Fruit fly (Drosophila melanogaster) whole organism, wandering third instar larva: Measurements from ENCODE around the gene AstA.

Experiments used
- Abd-B ChIP-seq: fragments of >200 bp; optimal IDR thresholded peaks from 2 replicates; lab custom pipeline; 2017; ENCODE audit warnings: missing biosample characterization, missing genetic modification characterization
- CG32264 ChIP-seq: fragments of 200-800 bp; sonication (Bioruptor generic); optimal IDR thresholded peaks from 2 replicates; lab custom pipeline; 2016; ENCODE audit warnings: missing biosample characterization, missing genetic modification characterization
- CG9705 ChIP-seq: fragments of 200-800 bp; sonication (Bioruptor generic); optimal IDR thresholded peaks from 2 replicates; lab custom pipeline; 2018; ENCODE audit warnings: missing biosample characterization, mild to moderate bottlenecking, missing genetic modification characterization
- CrebA ChIP-seq: fragments of 200-800 bp; sonication (Bioruptor generic); optimal IDR thresholded peaks from 2 replicates; lab custom pipeline; 2016; ENCODE audit warnings: missing biosample characterization, mild to moderate bottlenecking, missing genetic modification characterization, borderline replicate concordance
- Dfd ChIP-seq: fragments of >200 bp; optimal IDR thresholded peaks from 2 replicates; lab custom pipeline; 2017; ENCODE audit warnings: missing biosample characterization, missing genetic modification characterization
- Dif ChIP-seq: fragments of 200-275, 200-300 bp; sonication (Bioruptor generic); optimal IDR thresholded peaks from 2 replicates; lab custom pipeline; 2018; ENCODE audit warnings: missing biosample characterization, missing genetic modification characterization; ENCODE audit not compliant: partially characterized antibody
- GATAd ChIP-seq: sonication (Bioruptor generic); optimal IDR thresholded peaks from 2 replicates; lab custom pipeline; 2016; ENCODE audit warnings: missing biosample characterization, missing genetic modification characterization
- HLH106 ChIP-seq: fragments of 200-800 bp; optimal IDR thresholded peaks from 3 replicates; lab custom pipeline; 2019; ENCODE audit warnings: missing biosample characterization, mild to moderate bottlenecking, missing genetic modification characterization, moderate library complexity
- Hnf4 ChIP-seq: fragments of 200-800 bp; sonication (Bioruptor generic); optimal IDR thresholded peaks from 2 replicates; lab custom pipeline; 2016; ENCODE audit warnings: missing biosample characterization, mild to moderate bottlenecking, missing genetic modification characterization
- Hr78 ChIP-seq: fragments of >200 bp; optimal IDR thresholded peaks from 2 replicates; lab custom pipeline; 2017; ENCODE audit warnings: missing biosample characterization, missing genetic modification characterization
- Hr83 ChIP-seq: fragments of 200-300 bp; sonication (Bioruptor generic); optimal IDR thresholded peaks from 2 replicates; lab custom pipeline; 2016; ENCODE audit warnings: missing biosample characterization, mild to moderate bottlenecking, missing genetic modification characterization, moderate library complexity; ENCODE audit not compliant: poor library complexity, severe bottlenecking
- Jra ChIP-seq: sonication (Bioruptor generic); optimal IDR thresholded peaks from 2 replicates; lab custom pipeline; 2016; ENCODE audit warnings: missing biosample characterization, missing genetic modification characterization
- Mio ChIP-seq: sonication (Bioruptor generic); optimal IDR thresholded peaks from 2 replicates; lab custom pipeline; 2016; ENCODE audit warnings: missing biosample characterization, missing genetic modification characterization
- Myc ChIP-seq: fragments of >200 bp; optimal IDR thresholded peaks from 2 replicates; lab custom pipeline; 2017
- N ChIP-seq: fragments of >200 bp; optimal IDR thresholded peaks from 2 replicates; lab custom pipeline; 2018; ENCODE audit warnings: missing biosample characterization, missing external identifiers, missing genetic modification characterization
- OdsH ChIP-seq: fragments of 200-800 bp; sonication (Bioruptor generic); optimal IDR thresholded peaks from 2 replicates; lab custom pipeline; 2016; ENCODE audit warnings: missing biosample characterization, mild to moderate bottlenecking, missing genetic modification characterization
- Rel ChIP-seq, 2 experiments: fragments of 200-800 bp; sonication (Bioruptor generic) in 1 of 2; optimal IDR thresholded peaks; 2 replicates in 1 of 2; 3 replicates in 1 of 2; lab custom pipeline; 2016 to 2019; ENCODE audit warnings: mild to moderate bottlenecking in 2 of 2, missing biosample characterization in 2 of 2, missing genetic modification characterization in 2 of 2, moderate library complexity in 1 of 2
- Sp1 ChIP-seq: fragments of 200-800 bp; sonication (Bioruptor generic); optimal IDR thresholded peaks from 3 replicates; lab custom pipeline; 2019; ENCODE audit warnings: missing biosample characterization, mild to moderate bottlenecking, missing genetic modification characterization, moderate library complexity
- Vsx2 ChIP-seq: fragments of 200-300, 225-300 bp; sonication (Bioruptor generic); optimal IDR thresholded peaks from 2 replicates; lab custom pipeline; 2018; ENCODE audit warnings: missing biosample characterization, missing genetic modification characterization; ENCODE audit not compliant: partially characterized antibody
- br ChIP-seq: fragments of 200-800 bp; sonication (Bioruptor generic); optimal IDR thresholded peaks from 2 replicates; lab custom pipeline; 2016; ENCODE audit warnings: missing biosample characterization, missing genetic modification characterization
- brk ChIP-seq: fragments of 200-800 bp; sonication (Bioruptor generic); optimal IDR thresholded peaks from 2 replicates; lab custom pipeline; 2016; ENCODE audit warnings: missing biosample characterization, mild to moderate bottlenecking, missing genetic modification characterization
- dl ChIP-seq, 2 experiments: fragments of 175-275, 200-275 bp in 1 of 2; fragments of 200-275 bp in 1 of 2; sonication (Bioruptor generic); optimal IDR thresholded peaks; lab custom pipeline; 2018; ENCODE audit warnings: mild to moderate bottlenecking in 2 of 2, missing biosample characterization in 2 of 2, missing genetic modification characterization in 2 of 2, moderate library complexity in 2 of 2; ENCODE audit not compliant: partially characterized antibody in 2 of 2, insufficient read depth in 1 of 2
- dmrt93B ChIP-seq: fragments of 200-800 bp; sonication (Bioruptor generic); optimal IDR thresholded peaks from 2 replicates; lab custom pipeline; 2018; ENCODE audit warnings: missing biosample characterization, mild to moderate bottlenecking, missing genetic modification characterization
- dsf ChIP-seq: sonication (Bioruptor generic); optimal IDR thresholded peaks from 2 replicates; lab custom pipeline; 2016; ENCODE audit warnings: missing biosample characterization, missing genetic modification characterization, borderline replicate concordance
- ey ChIP-seq: fragments of 200-800 bp; sonication (Bioruptor generic); optimal IDR thresholded peaks from 2 replicates; lab custom pipeline; 2016; ENCODE audit warnings: missing biosample characterization, missing genetic modification characterization
- foxo ChIP-seq, 2 experiments: fragments of 200-800 bp; sonication (Bioruptor generic); optimal IDR thresholded peaks; 2 replicates in 1 of 2; 3 replicates in 1 of 2; lab custom pipeline; 2016 to 2017; ENCODE audit warnings: missing biosample characterization in 2 of 2, missing genetic modification characterization in 2 of 2
- fru ChIP-seq: fragments of 200-800 bp; sonication (Bioruptor generic); optimal IDR thresholded peaks from 3 replicates; lab custom pipeline; 2016; ENCODE audit warnings: missing biosample characterization, mild to moderate bottlenecking, missing genetic modification characterization
- h ChIP-seq: fragments of 200-800 bp; sonication (Bioruptor generic); optimal IDR thresholded peaks from 3 replicates; lab custom pipeline; 2016; ENCODE audit warnings: missing biosample characterization, mild to moderate bottlenecking, missing genetic modification characterization
- jim ChIP-seq: fragments of 175-275, 200-325 bp; sonication (Bioruptor generic); optimal IDR thresholded peaks from 2 replicates; lab custom pipeline; 2016; ENCODE audit warnings: missing biosample characterization, mild to moderate bottlenecking, missing genetic modification characterization
- lola ChIP-seq: fragments of >200 bp; optimal IDR thresholded peaks from 2 replicates; lab custom pipeline; 2017; ENCODE audit warnings: missing biosample characterization, missing genetic modification characterization
- pan ChIP-seq: fragments of >200 bp; optimal IDR thresholded peaks from 2 replicates; lab custom pipeline; 2017
- psq ChIP-seq: fragments of 200-800 bp; sonication (Bioruptor generic); optimal IDR thresholded peaks from 3 replicates; lab custom pipeline; 2017; ENCODE audit warnings: missing biosample characterization, mild to moderate bottlenecking, missing genetic modification characterization, moderate library complexity
- rgr ChIP-seq: fragments of 200-800 bp; sonication (Bioruptor generic); optimal IDR thresholded peaks from 3 replicates; lab custom pipeline; 2016; ENCODE audit warnings: missing biosample characterization, mild to moderate bottlenecking, missing genetic modification characterization
- sage ChIP-seq: fragments of 200-800 bp; sonication (Bioruptor generic); optimal IDR thresholded peaks from 2 replicates; lab custom pipeline; 2016; ENCODE audit warnings: missing biosample characterization, mild to moderate bottlenecking, missing genetic modification characterization
- sv ChIP-seq: fragments of 200-800 bp; sonication (Bioruptor generic); optimal IDR thresholded peaks from 3 replicates; lab custom pipeline; 2016; ENCODE audit warnings: missing biosample characterization, missing genetic modification characterization
- tai ChIP-seq: sonication (Bioruptor generic); optimal IDR thresholded peaks from 2 replicates; lab custom pipeline; 2016; ENCODE audit warnings: missing biosample characterization, missing genetic modification characterization
- usp ChIP-seq: fragments of >200 bp; optimal IDR thresholded peaks from 2 replicates; lab custom pipeline; 2017; ENCODE audit warnings: missing biosample characterization, missing genetic modification characterization
- woc ChIP-seq: sonication (Bioruptor generic); optimal IDR thresholded peaks from 2 replicates; lab custom pipeline; 2016; ENCODE audit warnings: missing biosample characterization, mild to moderate bottlenecking, missing genetic modification characterization

Gene AstA

dm6 chr3R:24768538-24769401 is 3.9 kb upstream of the AstA start, which contains the start of gene CG13631:
CG13631 (plus strand) TSS chr3R:24769351.
- TF ChIP-seq Vsx2 (GFP tag; lab: Kevin White, UChicago) (no peak), tai (GFP tag; lab: Kevin White, UChicago) (peak; percentile 91), foxo (GFP tag; optimal IDR thresholded peaks at IDR 0.05; lab: Kevin White, UChicago) (peak; percentile 65 to 98), ey (GFP tag; lab: Kevin White, UChicago) (peak; percentile 98), jim (GFP tag; lab: Kevin White, UChicago) (no peak), Sp1 (peak; percentile 92), CG9705 (GFP tag; lab: Kevin White, UChicago) (peak; percentile 87), Hr83 (GFP tag; lab: Kevin White, UChicago) (peak; percentile 76), OdsH (GFP tag; lab: Kevin White, UChicago) (peak; percentile 97), Dfd (GFP tag; lab: Kevin White, UChicago) (peak; percentile 52), Hnf4 (GFP tag; lab: Kevin White, UChicago) (peak; percentile 94), h (GFP tag; lab: Kevin White, UChicago) (peak; percentile 97), Rel (GFP tag; optimal IDR thresholded peaks at IDR 0.05; lab: Kevin White, UChicago) (peak; percentile 56), Rel (tag; optimal IDR thresholded peaks at IDR 0.05; lab: Kevin White, UChicago) (peak; percentile 59), HLH106 (tag; lab: Kevin White, UChicago) (peak; percentile 97), pan (lab: Kevin White, UChicago) (no peak), rgr (GFP tag; lab: Kevin White, UChicago) (peak; percentile 97), brk (GFP tag; lab: Kevin White, UChicago) (peak; percentile 87), usp (GFP tag; lab: Kevin White, UChicago) (no peak), dl (GFP tag; optimal IDR thresholded peaks at IDR 0.05; lab: Kevin White, UChicago; ENCODE audit: insufficient read depth in 1 of 2, partially characterized antibody in 2 of 2) (peak; percentile 30 to 81), Mio (peak; percentile 76), fru (peak; percentile 98), sv (GFP tag; lab: Kevin White, UChicago) (peak; percentile 92), Abd-B (no peak), GATAd (GFP tag; lab: Kevin White, UChicago) (peak; percentile 73), psq (GFP tag; lab: Kevin White, UChicago) (peak; percentile 93), sage (GFP tag; lab: Kevin White, UChicago) (peak; percentile 77), br (peak; percentile 97), Dif (peak; percentile 53), Jra (GFP tag; lab: Kevin White, UChicago) (peak; percentile 92), woc (GFP tag; lab: Kevin White, UChicago) (peak; percentile 90), dsf (peak; percentile 75), CG32264 (GFP tag; lab: Kevin White, UChicago) (peak; percentile 86), N (GFP tag; lab: Kevin White, UChicago) (no peak), lola (GFP tag; lab: Kevin White, UChicago) (no peak), dmrt93B (GFP tag; lab: Kevin White, UChicago) (peak; percentile 96), Hr78 (GFP tag; lab: Kevin White, UChicago) (no peak), Myc (no peak), CrebA (GFP tag; lab: Kevin White, UChicago) (peak; percentile 49)
